Worm (Caenorhabditis elegans): Measurements from ENCODE around the gene C18E9.9.

DNA sequence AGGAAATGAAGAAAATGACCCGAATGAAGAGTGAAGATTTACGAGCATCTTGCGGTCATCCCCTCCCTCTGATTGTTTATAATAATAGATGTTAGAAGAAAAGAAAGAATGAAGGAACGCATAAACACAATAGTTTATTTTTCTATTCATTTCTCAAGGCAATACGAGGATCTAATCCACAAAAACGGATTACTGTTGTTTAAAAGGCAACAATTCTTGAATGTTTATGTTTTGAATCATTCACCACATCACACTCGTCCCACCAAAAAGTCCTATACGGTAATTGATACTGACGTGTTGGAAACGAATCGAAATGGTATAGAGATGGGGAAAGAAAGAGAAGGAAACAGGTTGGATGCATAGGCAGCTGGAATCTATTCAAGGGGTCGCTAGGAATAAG lies 32.3 kb upstream of the C18E9.9 start:
- TF ChIP-seq ama-1 (optimal IDR thresholded peaks at IDR 0.05) (no peak), scrt-1 (GFP tag; IDR thresholded peaks at IDR 0.05) (no peak), F13C5.2 (tag; optimal IDR thresholded peaks at IDR 0.05) (no peak), aly-1 (tag; optimal IDR thresholded peaks at IDR 0.05) (no peak), flt-1 (GFP tag; IDR thresholded peaks at IDR 0.05) (no peak), B0310.2 (tag; optimal IDR thresholded peaks at IDR 0.05) (no peak), tbx-11 (GFP tag; IDR thresholded peaks at IDR 0.05) (no peak), hnd-1 (tag; optimal IDR thresholded peaks at IDR 0.05) (no peak), hmg-4 (GFP tag; optimal IDR thresholded peaks at IDR 0.05) (no peak), ets-7 (tag; optimal IDR thresholded peaks at IDR 0.05) (no peak), sea-1 (GFP tag; conservative IDR thresholded peaks at IDR 0.05) (no peak), tbx-37 (GFP tag; conservative IDR thresholded peaks at IDR 0.05) (no peak), ceh-13 (GFP tag; optimal IDR thresholded peaks at IDR 0.05) (no peak), pes-1 (GFP tag; IDR thresholded peaks at IDR 0.05) (no peak)

Data from whole organism, early embryonic.